Fruit fly (Drosophila melanogaster): ENCODE measurements around the gene CG11911.

CG11911 gene

dm6 chr2L:286421-286820, 34.6 kb downstream of the CG11911 start (continued):
- TF ChIP-seq Bteb2 (GFP tag; optimal IDR thresholded peaks at IDR 0.05) (peak; percentile 53), stwl (tag; optimal IDR thresholded peaks at IDR 0.05) (no peak), cas (GFP tag; IDR thresholded peaks at IDR 0.05) (peak; percentile 58; the same call in 1 of the 2 replicates), Poxn (GFP tag; IDR thresholded peaks at IDR 0.05) (peak; percentile 4; the same call in 1 of the 2 replicates), H15 (GFP tag; IDR thresholded peaks at IDR 0.05) (peak; percentile 62; the same call in 2 of the 3 replicates), CG15696 (tag; optimal IDR thresholded peaks at IDR 0.05) (peak; percentile 15), CG13894 (tag; optimal IDR thresholded peaks at IDR 0.05) (peak; percentile 65), Ada2b (GFP tag; IDR thresholded peaks at IDR 0.05) (peak; percentile 67), CG14667 (GFP tag; IDR thresholded peaks at IDR 0.05) (0 out of 2 replicates have a peak, but pooled peaks have one; percentile 32), ash1 (GFP tag; optimal IDR thresholded peaks at IDR 0.05) (peak; percentile 79), Drgx (GFP tag; IDR thresholded peaks at IDR 0.05) (peak; percentile 54), Doc3 (GFP tag; IDR thresholded peaks at IDR 0.05; ENCODE audit: partially characterized antibody) (no peak), Taf1 (GFP tag; IDR thresholded peaks at IDR 0.05) (peak; percentile 75), seq (GFP tag; IDR thresholded peaks at IDR 0.05) (peak; percentile 64; the same call in 1 of the 2 replicates), bsh (GFP tag; optimal IDR thresholded peaks at IDR 0.05) (peak; percentile 46 to 54), CG6254 (GFP tag; optimal IDR thresholded peaks at IDR 0.05) (peak; percentile 37), CG5245 (GFP tag; optimal IDR thresholded peaks at IDR 0.05) (peak; percentile 54), cato (GFP tag; optimal IDR thresholded peaks at IDR 0.05; ENCODE audit: borderline replicate concordance) (no peak), CkIIα-i1 (GFP tag; IDR thresholded peaks at IDR 0.05) (no peak), CG1832 (GFP tag; optimal IDR thresholded peaks at IDR 0.05) (no peak), CG15073 (GFP tag; optimal IDR thresholded peaks at IDR 0.05) (no peak), Hey (tag; optimal IDR thresholded peaks at IDR 0.05) (no peak), Neu2 (GFP tag; optimal IDR thresholded peaks at IDR 0.05; ENCODE audit: borderline replicate concordance) (no peak), CG31441 (GFP tag; IDR thresholded peaks at IDR 0.05) (no peak; the same call in 1 of the 2 replicates), CG10979 (tag; optimal IDR thresholded peaks at IDR 0.05) (peak; percentile 7), CG12155 (GFP tag; optimal IDR thresholded peaks at IDR 0.05) (peak; percentile 64), salm (tag; optimal IDR thresholded peaks at IDR 0.05) (no peak), CG11398 (GFP tag; optimal IDR thresholded peaks at IDR 0.05) (peak; percentile 44), CG34224 (GFP tag; IDR thresholded peaks at IDR 0.05; ENCODE audit: partially characterized antibody) (0 out of 3 replicates have a peak, but pooled peaks have one; percentile 25), ro (GFP tag; IDR thresholded peaks at IDR 0.05) (no peak), CrebB (tag; optimal IDR thresholded peaks at IDR 0.05) (peak; percentile 68), CG9817 (tag; optimal IDR thresholded peaks at IDR 0.05) (peak; percentile 56), CG9609 (GFP tag; optimal IDR thresholded peaks at IDR 0.05) (peak; percentile 43), CG7786 (GFP tag; optimal IDR thresholded peaks at IDR 0.05) (peak; percentile 78), knrl (GFP tag; IDR thresholded peaks at IDR 0.05; ENCODE audit: partially characterized antibody) (no peak), btn (GFP tag; optimal IDR thresholded peaks at IDR 0.05) (peak; percentile 29), CG11695 (GFP tag; IDR thresholded peaks at IDR 0.05) (peak; percentile 62; the same call in 1 of the 3 replicates), Blimp-1 (GFP tag; optimal IDR thresholded peaks at IDR 0.05) (peak; percentile 63), tx (GFP tag; optimal IDR thresholded peaks at IDR 0.05) (peak; percentile 70), repo (GFP tag; optimal IDR thresholded peaks at IDR 0.05) (peak; percentile 22), NK7.1 (GFP tag; optimal IDR thresholded peaks at IDR 0.05) (no peak), pho (GFP tag; optimal IDR thresholded peaks at IDR 0.05) (peak; percentile 64), nau (GFP tag; optimal IDR thresholded peaks at IDR 0.05) (peak; percentile 44), HmgZ (tag; optimal IDR thresholded peaks at IDR 0.05) (peak; percentile 91), CG10321 (GFP tag; IDR thresholded peaks at IDR 0.05) (peak; percentile 38; the same call in 1 of the 2 replicates), Myb (GFP tag; optimal IDR thresholded peaks at IDR 0.05) (peak; percentile 46), CG13424 (tag; optimal IDR thresholded peaks at IDR 0.05) (peak; percentile 57), lmd (GFP tag; IDR thresholded peaks at IDR 0.05) (peak; percentile 77), sd (tag; optimal IDR thresholded peaks at IDR 0.05) (peak; percentile 35), CG2199 (GFP tag; IDR thresholded peaks at IDR 0.05) (no peak)
